Worm (Caenorhabditis elegans) whole organism, L3 larva: ENCODE results near the gene comt-4.

Experiments used
- ama-1 ChIP-seq: fragments of 150-350 bp; optimal IDR thresholded peaks from 2 replicates; lab custom pipeline; 2018
- ceh-9 ChIP-seq: sonication (generic microtip); optimal IDR thresholded peaks from 2 replicates; lab custom pipeline; 2018; ENCODE audit warnings: missing biosample characterization, missing genetic modification characterization
- egl-27 ChIP-seq: sonication (generic microtip); optimal IDR thresholded peaks from 4 replicates; lab custom pipeline; 2017; ENCODE audit warnings: missing biosample characterization, missing genetic modification reagents, missing genetic modification characterization
- jun-1 ChIP-seq: fragments of 150-350 bp; optimal IDR thresholded peaks from 2 replicates; lab custom pipeline; 2014; ENCODE audit warnings: missing biosample characterization, missing genetic modification reagents, missing genetic modification characterization
- mml-1 ChIP-seq: fragments of 150-350 bp; sonication (generic microtip); optimal IDR thresholded peaks from 3 replicates; lab custom pipeline; 2014; ENCODE audit warnings: missing biosample characterization, missing genetic modification characterization
- nfya-1 ChIP-seq: sonication (generic microtip); optimal IDR thresholded peaks from 2 replicates; lab custom pipeline; 2017; ENCODE audit warnings: missing genetic modification characterization, mild to moderate bottlenecking, missing compliant biosample characterization, antibody characterized with exemption, moderate library complexity; ENCODE audit not compliant: insufficient read depth
- nhr-28 ChIP-seq: fragments of 150-350 bp; optimal IDR thresholded peaks from 2 replicates; lab custom pipeline; 2014; ENCODE audit warnings: missing biosample characterization, missing genetic modification characterization
- nhr-43 ChIP-seq: sonication (generic microtip); optimal IDR thresholded peaks from 2 replicates; lab custom pipeline; 2016; ENCODE audit warnings: mild to moderate bottlenecking, missing genetic modification characterization, missing compliant biosample characterization; ENCODE audit not compliant: poor library complexity, severe bottlenecking
- nhr-77 ChIP-seq: fragments of 150-350 bp; optimal IDR thresholded peaks from 2 replicates; lab custom pipeline; 2014; ENCODE audit warnings: missing biosample characterization, missing genetic modification characterization
- pha-4 ChIP-seq: fragments of 150-350 bp; optimal IDR thresholded peaks from 2 replicates; lab custom pipeline; 2014; ENCODE audit warnings: missing biosample characterization, missing genetic modification reagents, missing genetic modification characterization
- pqm-1 ChIP-seq: fragments of 150-350 bp; optimal IDR thresholded peaks from 2 replicates; lab custom pipeline; 2017; ENCODE audit warnings: missing biosample characterization, missing genetic modification characterization, inconsistent platforms
- snpc-4 ChIP-seq: fragments of 150-350 bp; optimal IDR thresholded peaks from 2 replicates; lab custom pipeline; 2014; ENCODE audit warnings: missing biosample characterization, missing genetic modification characterization
- unc-62 ChIP-seq: fragments of 150-350 bp; sonication (generic microtip); optimal IDR thresholded peaks from 4 replicates; lab custom pipeline; 2014; ENCODE audit warnings: missing biosample characterization, missing genetic modification reagents, missing genetic modification characterization

DNA sequence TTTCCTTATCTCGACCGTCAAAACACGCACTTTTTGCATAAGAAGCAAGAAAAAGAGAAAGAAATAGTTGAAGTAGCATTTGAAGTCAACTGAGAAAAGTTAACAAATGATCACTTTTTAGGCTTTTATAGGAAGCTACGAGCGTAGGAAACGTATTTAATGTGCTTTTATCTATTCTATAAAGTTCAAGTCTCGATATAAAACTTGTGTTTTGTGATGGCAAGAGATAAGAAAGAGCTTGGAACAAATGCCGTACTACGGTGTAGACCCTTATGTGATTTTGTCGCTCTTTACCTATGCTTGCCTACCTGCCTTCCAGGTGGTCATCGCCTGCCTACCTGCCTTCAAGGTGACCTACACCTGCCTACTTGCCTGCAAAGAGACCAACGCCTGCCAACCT lies 45.8 kb downstream of the comt-4 start, which contains the start of gene clec-206:
- TF ChIP-seq pha-4 (tag; lab: Kevin White, UChicago): no peak
- TF ChIP-seq snpc-4 (tag; lab: Kevin White, UChicago): no peak
- TF ChIP-seq nhr-28 (tag; lab: Kevin White, UChicago): no peak
- no peak for TF ChIP-seq nfya-1 (tag; lab: Kevin White, UChicago)
- TF ChIP-seq nhr-77 (tag; lab: Kevin White, UChicago): no peak
- no peak for TF ChIP-seq unc-62 (GFP tag; lab: Kevin White, UChicago)
- TF ChIP-seq ama-1 (lab: Kevin White, UChicago): no peak
- no peak for TF ChIP-seq egl-27 (tag; lab: Kevin White, UChicago)
- no peak for TF ChIP-seq nhr-43 (tag; lab: Kevin White, UChicago)
- no peak for TF ChIP-seq pqm-1 (tag; lab: Kevin White, UChicago)
- no peak for TF ChIP-seq jun-1
- TF ChIP-seq mml-1 (tag; lab: Kevin White, UChicago): no peak
- no peak for TF ChIP-seq ceh-9 (tag; lab: Kevin White, UChicago)
